Fruit fly (Drosophila melanogaster) whole organism: ENCODE data around the gene msk.

Experiments used
- Dll ChIP-seq: fragments of >200 bp; optimal IDR thresholded peaks from 2 replicates; lab custom pipeline; 2017
- EcR ChIP-seq, 2 experiments: fragments of >200 bp; optimal IDR thresholded peaks; 2 replicates each; lab custom pipeline; 2017; ENCODE audit warnings: missing biosample characterization in 2 of 2, missing genetic modification characterization in 2 of 2, missing genetic modification reagents in 2 of 2
- usp ChIP-seq: fragments of >200 bp; optimal IDR thresholded peaks from 2 replicates; lab custom pipeline; 2017; ENCODE audit warnings: missing biosample characterization, missing genetic modification characterization, mixed read lengths

DNA sequence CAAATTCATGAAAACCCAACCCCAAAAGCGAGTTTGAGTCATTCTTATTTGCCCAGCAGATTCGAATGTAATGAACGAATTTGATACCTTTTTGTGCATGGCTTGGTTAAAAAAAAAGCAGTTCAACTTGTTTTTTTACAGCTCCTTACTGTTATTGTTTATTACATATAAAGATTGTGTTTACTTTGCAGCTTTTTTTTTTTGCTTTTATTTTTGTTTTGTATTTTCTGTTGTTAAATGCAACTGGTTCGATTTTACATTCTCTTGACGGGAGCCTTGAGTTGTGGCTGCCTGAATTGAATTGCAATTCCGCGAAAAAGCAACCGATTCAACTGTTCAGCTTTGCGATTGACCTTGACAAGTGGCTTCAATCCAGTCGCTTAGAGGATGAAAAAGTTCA lies 38.6 kb downstream of the msk start:
- TF ChIP-seq EcR (GFP tag; optimal IDR thresholded peaks at IDR 0.05; lab: Kevin White, UChicago) = no peak
- TF ChIP-seq Dll (lab: Kevin White, UChicago) = no peak
- TF ChIP-seq usp = no peak
